Worm (Caenorhabditis elegans) whole organism, young adult: Measurements from ENCODE around the gene shw-1.

Source experiments
- B0019.2 ChIP-seq: fragments of 200-800 bp; sonication (Bioruptor generic); conservative IDR thresholded peaks from 2 replicates; pipeline ENCODE4 v1.3.6; 2022; ENCODE audit warnings: missing genetic modification reagents, missing genetic modification characterization, missing compliant biosample characterization
- C06A6.2 ChIP-seq: fragments of 200-800 bp; sonication (Bioruptor generic); conservative IDR thresholded peaks from 2 replicates; pipeline ENCODE4 v1.3.6; 2022; ENCODE audit warnings: missing genetic modification characterization, missing compliant biosample characterization
- F23B12.7 ChIP-seq: sonication (generic microtip); optimal IDR thresholded peaks from 2 replicates; lab custom pipeline; 2017; ENCODE audit warnings: missing genetic modification characterization, mild to moderate bottlenecking, missing compliant biosample characterization, antibody characterized with exemption, moderate library complexity; ENCODE audit not compliant: insufficient read depth
- F37B4.10 ChIP-seq: fragments of 200-800 bp; sonication (Bioruptor generic); IDR thresholded peaks from 2 replicates; pipeline ENCODE4 v1.3.6; 2022; ENCODE audit warnings: missing genetic modification characterization, missing compliant biosample characterization
- F49E8.2 ChIP-seq: sonication (generic microtip); optimal IDR thresholded peaks from 3 replicates; lab custom pipeline; 2017; ENCODE audit warnings: missing genetic modification characterization, mild to moderate bottlenecking, missing compliant biosample characterization, antibody characterized with exemption, moderate library complexity; ENCODE audit not compliant: insufficient read depth
- K11D2.4 ChIP-seq: fragments of 200-800 bp; sonication (Bioruptor generic); IDR thresholded peaks from 2 replicates; pipeline ENCODE4 v1.3.6; 2022; ENCODE audit warnings: missing genetic modification reagents, missing genetic modification characterization, missing compliant biosample characterization
- K12H6.12 ChIP-seq: fragments of 200-800 bp; sonication (Bioruptor generic); optimal IDR thresholded peaks from 2 replicates; lab custom pipeline; 2018; ENCODE audit warnings: mild to moderate bottlenecking, missing genetic modification characterization, missing compliant biosample characterization
- Y53G8AR.9 ChIP-seq: fragments of 200-800 bp; sonication (Bioruptor generic); conservative IDR thresholded peaks from 2 replicates; pipeline ENCODE4 v1.3.6; 2022; ENCODE audit warnings: missing genetic modification reagents, missing genetic modification characterization, missing compliant biosample characterization
- athp-1 ChIP-seq: sonication (generic microtip); optimal IDR thresholded peaks from 2 replicates; lab custom pipeline; 2017; ENCODE audit warnings: mild to moderate bottlenecking, missing genetic modification characterization, missing compliant biosample characterization
- attf-3 ChIP-seq: fragments of 200-800 bp; sonication (Bioruptor generic); conservative IDR thresholded peaks from 2 replicates; pipeline ENCODE4 v1.3.6; 2022; ENCODE audit warnings: missing genetic modification reagents, missing genetic modification characterization, missing compliant biosample characterization
- cebp-2 ChIP-seq: fragments of 200-800 bp; sonication (Bioruptor generic); IDR thresholded peaks from 2 replicates; pipeline ENCODE4 v1.3.6; 2022; ENCODE audit warnings: missing genetic modification characterization, missing compliant biosample characterization
- ceh-100 ChIP-seq: fragments of 200-800 bp; sonication (Bioruptor generic); IDR thresholded peaks from 2 replicates; pipeline ENCODE4 v1.3.6; 2022; ENCODE audit warnings: missing genetic modification reagents, missing genetic modification characterization, missing compliant biosample characterization
- die-1 ChIP-seq: sonication (generic microtip); optimal IDR thresholded peaks from 2 replicates; lab custom pipeline; 2016; ENCODE audit warnings: missing genotype, mild to moderate bottlenecking, missing genetic modification characterization, missing compliant biosample characterization
- dox-1 ChIP-seq: fragments of 200-800 bp; sonication (Bioruptor generic); IDR thresholded peaks from 2 replicates; pipeline ENCODE4 v1.3.6; 2022; ENCODE audit warnings: missing genetic modification reagents, missing genetic modification characterization, missing compliant biosample characterization
- dpff-1 ChIP-seq: sonication (generic microtip); optimal IDR thresholded peaks from 2 replicates; lab custom pipeline; 2017; ENCODE audit warnings: mild to moderate bottlenecking, missing genetic modification characterization, missing compliant biosample characterization
- egl-18 ChIP-seq: fragments of 200-800 bp; sonication (Bioruptor generic); IDR thresholded peaks from 2 replicates; pipeline ENCODE4 v1.3.6; 2022; ENCODE audit warnings: missing genetic modification reagents, missing genetic modification characterization, missing compliant biosample characterization
- ekl-4 ChIP-seq: fragments of 200-800 bp; sonication (Bioruptor generic); IDR thresholded peaks from 2 replicates; pipeline ENCODE4 v1.3.6; 2022; ENCODE audit warnings: missing genetic modification reagents, missing genetic modification characterization, missing compliant biosample characterization
- gei-17 ChIP-seq: fragments of 200-800 bp; sonication (Bioruptor generic); optimal IDR thresholded peaks from 2 replicates; lab custom pipeline; 2018; ENCODE audit warnings: mild to moderate bottlenecking, missing genetic modification characterization, missing compliant biosample characterization
- hsf-1 ChIP-seq: fragments of 200-800 bp; sonication (Bioruptor generic); IDR thresholded peaks from 2 replicates; pipeline ENCODE4 v1.3.6; 2022; ENCODE audit warnings: missing genetic modification reagents, missing genetic modification characterization, missing compliant biosample characterization
- let-607 ChIP-seq, 2 experiments: fragments of 200-800 bp in 1 of 2; sonication (Bioruptor generic) in 1 of 2; sonication (generic microtip) in 1 of 2; optimal IDR thresholded peaks; 2 replicates each; lab custom pipeline; 2016 to 2018; ENCODE audit warnings: mild to moderate bottlenecking in 2 of 2, missing compliant biosample characterization in 2 of 2, missing genetic modification characterization in 2 of 2, moderate library complexity in 2 of 2, missing genotype in 1 of 2
- lin-26 ChIP-seq: fragments of 200-800 bp; sonication (Bioruptor generic); IDR thresholded peaks from 2 replicates; pipeline ENCODE4 v1.3.6; 2022; ENCODE audit warnings: missing genetic modification reagents, missing genetic modification characterization, missing compliant biosample characterization
- lin-54 ChIP-seq: fragments of 200-800 bp; sonication (Bioruptor generic); optimal IDR thresholded peaks from 2 replicates; lab custom pipeline; 2018; ENCODE audit warnings: mild to moderate bottlenecking, missing genetic modification characterization, missing compliant biosample characterization
- madf-10 ChIP-seq: sonication (generic microtip); optimal IDR thresholded peaks from 2 replicates; lab custom pipeline; 2016; ENCODE audit warnings: mild to moderate bottlenecking, missing genetic modification characterization, missing compliant biosample characterization
- madf-3 ChIP-seq: fragments of 200-800 bp; sonication (Bioruptor generic); IDR thresholded peaks from 2 replicates; pipeline ENCODE4 v1.3.6; 2022; ENCODE audit warnings: missing genetic modification reagents, missing genetic modification characterization, missing compliant biosample characterization
- madf-6 ChIP-seq: fragments of 200-800 bp; sonication (Bioruptor generic); IDR thresholded peaks from 2 replicates; pipeline ENCODE4 v1.3.6; 2022; ENCODE audit warnings: missing genetic modification reagents, missing genetic modification characterization, missing compliant biosample characterization
- mel-28 ChIP-seq: sonication (generic microtip); optimal IDR thresholded peaks from 2 replicates; lab custom pipeline; 2016; ENCODE audit warnings: borderline replicate concordance, mild to moderate bottlenecking, missing genetic modification characterization, missing compliant biosample characterization
- mes-4 ChIP-seq: sonication (generic microtip); optimal IDR thresholded peaks from 2 replicates; lab custom pipeline; 2016; ENCODE audit warnings: missing genotype, missing genetic modification characterization, missing compliant biosample characterization
- nhr-120 ChIP-seq: fragments of 200-800 bp; sonication (Bioruptor generic); IDR thresholded peaks from 2 replicates; pipeline ENCODE4 v1.3.6; 2022; ENCODE audit warnings: missing genetic modification characterization, missing compliant biosample characterization
- nhr-179 ChIP-seq: sonication (generic microtip); optimal IDR thresholded peaks from 2 replicates; lab custom pipeline; 2016; ENCODE audit warnings: mild to moderate bottlenecking, missing genetic modification characterization, missing compliant biosample characterization
- nhr-80 ChIP-seq: sonication (generic microtip); optimal IDR thresholded peaks from 2 replicates; lab custom pipeline; 2016; ENCODE audit warnings: missing genetic modification characterization, missing compliant biosample characterization
- rpc-1 ChIP-seq, 2 experiments: fragments of 150-350 bp in 1 of 2; sonication (generic microtip) in 1 of 2; optimal IDR thresholded peaks; 2 replicates each; lab custom pipeline; 2014 to 2018; ENCODE audit warnings: missing biosample characterization in 1 of 2, missing genetic modification characterization in 1 of 2, missing genetic modification reagents in 1 of 2, missing genotype in 1 of 2
- sea-2 ChIP-seq: fragments of 200-800 bp; sonication (Bioruptor generic); IDR thresholded peaks from 2 replicates; pipeline ENCODE4 v1.3.6; 2022; ENCODE audit warnings: missing genetic modification characterization, missing compliant biosample characterization
- somi-1 ChIP-seq: fragments of 200-800 bp; sonication (Bioruptor generic); optimal IDR thresholded peaks from 2 replicates; lab custom pipeline; 2018; ENCODE audit warnings: mild to moderate bottlenecking, missing genetic modification characterization, missing compliant biosample characterization
- sptf-2 ChIP-seq: fragments of 200-800 bp; sonication (Bioruptor generic); optimal IDR thresholded peaks from 2 replicates; lab custom pipeline; 2018; ENCODE audit warnings: mild to moderate bottlenecking, missing genetic modification characterization, missing compliant biosample characterization
- tlf-1 ChIP-seq: fragments of 200-800 bp; sonication (Bioruptor generic); optimal IDR thresholded peaks from 2 replicates; lab custom pipeline; 2018; ENCODE audit warnings: mild to moderate bottlenecking, missing genetic modification characterization, missing compliant biosample characterization
- ztf-22 ChIP-seq: fragments of 200-800 bp; sonication (Bioruptor generic); optimal IDR thresholded peaks from 2 replicates; lab custom pipeline; 2018; ENCODE audit warnings: mild to moderate bottlenecking, missing genetic modification characterization, moderate library complexity, missing compliant biosample characterization
- ztf-26 ChIP-seq: sonication (generic microtip); optimal IDR thresholded peaks from 2 replicates; lab custom pipeline; 2017; ENCODE audit warnings: missing genetic modification characterization, missing compliant biosample characterization

Gene shw-1

ce11 chrII:8269351-8269750, 51.9 kb downstream of the shw-1 start, which contains the start of gene K01C8.2:
Gene K01C8.2 (minus strand): TSS chrII:8269451.
- TF ChIP-seq egl-18 (GFP tag; lab: Robert Waterston, UW) (no peak), lin-54 (GFP tag; lab: Kevin White, UChicago) (no peak), nhr-120 (GFP tag; lab: Robert Waterston, UW) (no peak)

DNA sequence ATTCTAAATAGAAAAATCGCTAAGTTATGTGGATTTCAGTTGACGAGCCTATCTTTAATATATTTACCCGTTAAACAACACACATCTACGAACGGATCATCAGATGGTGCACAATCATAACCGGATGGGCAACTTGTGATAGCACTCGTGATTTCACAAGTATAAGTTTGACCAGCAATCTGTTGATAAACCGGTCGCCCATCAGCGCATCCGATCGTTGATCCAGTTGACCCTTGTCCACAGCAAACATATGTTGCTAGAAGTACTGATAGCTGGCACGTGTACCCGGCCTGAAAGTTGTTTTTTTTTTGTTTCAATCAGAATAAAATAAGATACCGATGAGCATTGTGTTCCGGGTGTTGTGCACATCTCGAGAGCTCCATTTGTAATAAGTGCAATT, 53.6 kb downstream of the shw-1 start:
- 0 out of 2 replicates have a peak, but pooled peaks have one; percentile 64 for TF ChIP-seq lin-26
- no peak for TF ChIP-seq K11D2.4 (GFP tag; lab: Robert Waterston, UW)
- TF ChIP-seq, all 124 proteins: peak for 1

ce11 chrII:8266559-8266958, 54.7 kb downstream of the shw-1 start:
- TF ChIP-seq ztf-22 (GFP tag; lab: Kevin White, UChicago) (no peak), dox-1 (GFP tag; lab: Robert Waterston, UW) (peak; percentile 44; the same call in 1 of the 2 replicates), nhr-80 (tag; lab: Kevin White, UChicago) (peak; percentile 79)

- TF ChIP-seq athp-1 (tag; lab: Kevin White, UChicago) (no peak), ceh-100 (GFP tag; lab: Robert Waterston, UW) (no peak), die-1 (tag; lab: Kevin White, UChicago) (no peak), rpc-1 (optimal IDR thresholded peaks at IDR 0.05; lab: Kevin White, UChicago) (no peak), rpc-1 (tag; optimal IDR thresholded peaks at IDR 0.05; lab: Kevin White, UChicago) (no peak), sptf-2 (GFP tag; lab: Kevin White, UChicago) (no peak), B0019.2 (no peak), dpff-1 (no peak), attf-3 (GFP tag; lab: Robert Waterston, UW) (no peak), nhr-179 (tag; lab: Kevin White, UChicago) (no peak), C06A6.2 (GFP tag; lab: Robert Waterston, UW) (no peak)
- TF ChIP-seq, all 124 proteins: peak for 0
Measured at ce11 chrII:8264619-8265018, 56.7 kb downstream of the shw-1 start, which contains the start of gene srdh-1. Gene srdh-1 (plus strand): TSS chrII:8264661.

ce11 chrII:8263562-8263961, 57.7 kb downstream of the shw-1 start:
- TF ChIP-seq nhr-80 (tag; lab: Kevin White, UChicago) (peak; percentile 47), F37B4.10 (no peak), ztf-26 (peak; percentile 30), ekl-4 (no peak)
- TF ChIP-seq, all 124 proteins: peak for 2

ce11 chrII:8259674-8260073, 61.6 kb downstream of the shw-1 start:
- TF ChIP-seq madf-10: no peak
- TF ChIP-seq somi-1 (GFP tag; lab: Kevin White, UChicago): peak; percentile 52
- TF ChIP-seq ztf-26: peak; percentile 66
- no peak for TF ChIP-seq Y53G8AR.9 (GFP tag; lab: Robert Waterston, UW)
- TF ChIP-seq F23B12.7 (tag; lab: Kevin White, UChicago): no peak
- no peak for TF ChIP-seq madf-3 (GFP tag; lab: Robert Waterston, UW)
- TF ChIP-seq lin-26: peak; percentile 28; the same call in 1 of the 2 replicates
- TF ChIP-seq madf-6: no peak
- TF ChIP-seq C06A6.2 (GFP tag; lab: Robert Waterston, UW): 0 out of 2 replicates have a peak, but pooled peaks have one; percentile 17
- no peak for TF ChIP-seq F49E8.2 (tag; lab: Kevin White, UChicago)
- TF ChIP-seq let-607 (tag; optimal IDR thresholded peaks at IDR 0.05; lab: Kevin White, UChicago): no peak
- no peak for TF ChIP-seq cebp-2 (GFP tag; lab: Robert Waterston, UW)
- no peak for TF ChIP-seq gei-17
- TF ChIP-seq mel-28 (tag; lab: Kevin White, UChicago): no peak
- no peak for TF ChIP-seq sea-2
- TF ChIP-seq K12H6.12 (tag; lab: Kevin White, UChicago): no peak
- no peak for TF ChIP-seq mes-4 (tag; lab: Kevin White, UChicago)
- no peak for TF ChIP-seq tlf-1 (GFP tag; lab: Kevin White, UChicago)
- TF ChIP-seq hsf-1 (GFP tag; lab: Robert Waterston, UW): 0 out of 2 replicates have a peak, but pooled peaks have one; percentile 53
- TF ChIP-seq, all 124 proteins: peak for 5
